Worm (Caenorhabditis elegans): ENCODE measurements around the gene ZK1236.9.

ce11 chrIII:8457605-8458004, 22.6 kb upstream of the ZK1236.9 start:
- TF ChIP-seq tbx-2 (tag; optimal IDR thresholded peaks at IDR 0.05) (no peak), mml-1 (tag; optimal IDR thresholded peaks at IDR 0.05) (no peak), unc-62 (GFP tag; optimal IDR thresholded peaks at IDR 0.05) (no peak), pha-4 (tag; optimal IDR thresholded peaks at IDR 0.05) (no peak), nhr-25 (tag; optimal IDR thresholded peaks at IDR 0.05) (no peak), ztf-4 (tag; optimal IDR thresholded peaks at IDR 0.05) (no peak)
